Fruit fly (Drosophila melanogaster) whole organism, embryonic: ENCODE results near the gene enc.
A peak's percentile ranks its signal among the peaks of the same experiment; 100 is the strongest.

Experiments used
- BEAF-32 ChIP-seq: fragments of 200-800 bp; sonication (Bioruptor generic); optimal IDR thresholded peaks from 3 replicates; lab custom pipeline; 2017; ENCODE audit warnings: missing biosample characterization, missing genetic modification characterization, mild to moderate bottlenecking, moderate library complexity, missing genetic modification reagents
- Blimp-1 ChIP-seq: fragments of 200-800 bp; sonication (Bioruptor generic); optimal IDR thresholded peaks from 3 replicates; lab custom pipeline; 2018; ENCODE audit warnings: missing biosample characterization, missing genetic modification characterization, mild to moderate bottlenecking, moderate library complexity, missing genetic modification reagents
- CG10431 ChIP-seq: fragments of 200-800 bp; sonication (Bioruptor generic); optimal IDR thresholded peaks from 3 replicates; lab custom pipeline; 2018; ENCODE audit warnings: missing biosample characterization, mild to moderate bottlenecking, missing genetic modification characterization
- CG10543 ChIP-seq: fragments of 200-800 bp; sonication (Bioruptor generic); optimal IDR thresholded peaks from 3 replicates; lab custom pipeline; 2017; ENCODE audit warnings: missing biosample characterization, mild to moderate bottlenecking, missing genetic modification characterization, moderate library complexity
- CG11695 ChIP-seq: fragments of 200-800 bp; sonication (Bioruptor generic); IDR thresholded peaks from 3 replicates; pipeline ENCODE4 v1.3.6; 2022; ENCODE audit warnings: missing biosample characterization, missing genetic modification characterization
- CG12219 ChIP-seq: fragments of 200-800 bp; sonication (Bioruptor generic); optimal IDR thresholded peaks from 3 replicates; lab custom pipeline; 2018; ENCODE audit warnings: missing biosample characterization, mild to moderate bottlenecking, missing genetic modification characterization
- CG1529 ChIP-seq: fragments of 200-800 bp; sonication (Bioruptor generic); optimal IDR thresholded peaks from 3 replicates; lab custom pipeline; 2018; ENCODE audit warnings: missing biosample characterization, missing genetic modification characterization
- CG1603 ChIP-seq: fragments of 200-800 bp; sonication (Bioruptor generic); optimal IDR thresholded peaks from 2 replicates; lab custom pipeline; 2019; ENCODE audit warnings: missing biosample characterization, mild to moderate bottlenecking, missing genetic modification characterization, moderate library complexity
- CG1647 ChIP-seq: fragments of 200-800 bp; sonication (Bioruptor generic); optimal IDR thresholded peaks from 3 replicates; lab custom pipeline; 2016; ENCODE audit warnings: missing biosample characterization, missing genetic modification characterization
- CG2120 ChIP-seq: fragments of 200-800 bp; sonication (Bioruptor generic); optimal IDR thresholded peaks from 3 replicates; lab custom pipeline; 2016; ENCODE audit warnings: missing biosample characterization, missing genetic modification characterization
- CG2712 ChIP-seq: fragments of 200-800 bp; optimal IDR thresholded peaks from 3 replicates; lab custom pipeline; 2019; ENCODE audit warnings: missing biosample characterization, mild to moderate bottlenecking, missing genetic modification characterization, moderate library complexity
- CG31224 ChIP-seq: fragments of 200-800 bp; sonication (Bioruptor generic); IDR thresholded peaks from 2 replicates; pipeline ENCODE4 v1.3.6; 2022; ENCODE audit warnings: missing biosample characterization, missing genetic modification characterization
- CG4707 ChIP-seq: fragments of 200-800 bp; sonication (Bioruptor generic); optimal IDR thresholded peaks from 2 replicates; lab custom pipeline; 2018; ENCODE audit warnings: missing biosample characterization, mild to moderate bottlenecking, missing genetic modification characterization, moderate library complexity
- CG6683 ChIP-seq: fragments of 200-800 bp; sonication (Bioruptor generic); optimal IDR thresholded peaks from 2 replicates; lab custom pipeline; 2017; ENCODE audit warnings: missing biosample characterization, mild to moderate bottlenecking, missing genetic modification characterization, missing genetic modification reagents
- CG6813 ChIP-seq: fragments of 200-800 bp; sonication (Bioruptor generic); optimal IDR thresholded peaks from 2 replicates; lab custom pipeline; 2017; ENCODE audit warnings: missing biosample characterization, missing genetic modification characterization, mild to moderate bottlenecking, moderate library complexity, missing genetic modification reagents
- CG7271 ChIP-seq: fragments of 200-800 bp; sonication (Bioruptor generic); optimal IDR thresholded peaks from 2 replicates; lab custom pipeline; 2018; ENCODE audit warnings: missing biosample characterization, mild to moderate bottlenecking, missing genetic modification characterization, moderate library complexity
- CG7745 ChIP-seq: fragments of 200-800 bp; sonication (Bioruptor generic); optimal IDR thresholded peaks from 2 replicates; lab custom pipeline; 2018; ENCODE audit warnings: missing biosample characterization, mild to moderate bottlenecking, missing genetic modification characterization, moderate library complexity
- CG7928 ChIP-seq: fragments of 200-800 bp; sonication (Bioruptor generic); optimal IDR thresholded peaks from 2 replicates; lab custom pipeline; 2017; ENCODE audit warnings: missing biosample characterization, mild to moderate bottlenecking, missing genetic modification characterization
- CG9437 ChIP-seq: fragments of 200-800 bp; sonication (Bioruptor generic); optimal IDR thresholded peaks from 2 replicates; lab custom pipeline; 2018; ENCODE audit warnings: missing biosample characterization, mild to moderate bottlenecking, missing genetic modification characterization
- D ChIP-seq, 2 experiments: fragments of 200-800 bp in 1 of 2; fragments of >200 bp in 1 of 2; sonication (Bioruptor generic) in 1 of 2; optimal IDR thresholded peaks; 2 replicates in 1 of 2; 3 replicates in 1 of 2; lab custom pipeline; 2017; ENCODE audit warnings: mild to moderate bottlenecking in 1 of 2, missing biosample characterization in 1 of 2, missing genetic modification characterization in 1 of 2, missing genetic modification reagents in 1 of 2
- Deaf1 ChIP-seq: fragments of 200-800 bp; optimal IDR thresholded peaks from 3 replicates; lab custom pipeline; 2019; ENCODE audit warnings: missing biosample characterization, mild to moderate bottlenecking, missing genetic modification characterization, moderate library complexity
- Doc3 ChIP-seq: fragments of 200-800 bp; sonication (Bioruptor generic); IDR thresholded peaks from 3 replicates; pipeline ENCODE4 v1.3.6; 2022; ENCODE audit warnings: missing biosample characterization, missing genetic modification characterization; ENCODE audit not compliant: partially characterized antibody
- Ets97D ChIP-seq: fragments of 200-800 bp; sonication (Bioruptor generic); optimal IDR thresholded peaks from 3 replicates; lab custom pipeline; 2016; ENCODE audit warnings: missing biosample characterization, missing genetic modification characterization
- Fer1 ChIP-seq: fragments of 200-800 bp; sonication (Bioruptor generic); optimal IDR thresholded peaks from 2 replicates; lab custom pipeline; 2017; ENCODE audit warnings: missing biosample characterization, mild to moderate bottlenecking, missing genetic modification characterization
- HmgZ ChIP-seq: fragments of 200-800 bp; sonication (Bioruptor generic); optimal IDR thresholded peaks from 2 replicates; lab custom pipeline; 2018; ENCODE audit warnings: missing biosample characterization, mild to moderate bottlenecking, missing genetic modification characterization
- Max ChIP-seq: fragments of 200-800 bp; sonication (Bioruptor generic); optimal IDR thresholded peaks from 2 replicates; lab custom pipeline; 2016; ENCODE audit warnings: missing biosample characterization, mild to moderate bottlenecking, missing genetic modification characterization
- Med ChIP-seq: fragments of 200-800 bp; sonication (Bioruptor generic); peaks from one replicate; lab custom pipeline; 2016; ENCODE audit warnings: missing biosample characterization, missing genetic modification characterization, mild to moderate bottlenecking, inconsistent platforms, moderate library complexity
- Mes4 ChIP-seq: fragments of 200-800 bp; sonication (Bioruptor generic); optimal IDR thresholded peaks from 2 replicates; lab custom pipeline; 2016; ENCODE audit warnings: missing biosample characterization, missing genetic modification characterization
- Nf-YA ChIP-seq: fragments of 200-800 bp; sonication (Bioruptor generic); IDR thresholded peaks from 2 replicates; pipeline ENCODE4 v1.3.6; 2022; ENCODE audit warnings: missing biosample characterization, missing genetic modification characterization
- ac ChIP-seq: fragments of 200-800 bp; sonication (Bioruptor generic); optimal IDR thresholded peaks from 3 replicates; lab custom pipeline; 2017; ENCODE audit warnings: missing biosample characterization, mild to moderate bottlenecking, missing genetic modification characterization
- ara ChIP-seq: fragments of 200-800 bp; sonication (Bioruptor generic); IDR thresholded peaks from 2 replicates; pipeline ENCODE4 v1.3.6; 2022; ENCODE audit warnings: missing biosample characterization, missing genetic modification characterization
- ase ChIP-seq: fragments of 200-800 bp; sonication (Bioruptor generic); IDR thresholded peaks from 3 replicates; pipeline ENCODE4 v1.3.6; 2022; ENCODE audit warnings: missing biosample characterization, missing genetic modification characterization
- bcd ChIP-seq: fragments of 200-800 bp; sonication (Bioruptor generic); optimal IDR thresholded peaks from 2 replicates; lab custom pipeline; 2017; ENCODE audit warnings: missing biosample characterization, mild to moderate bottlenecking, missing genetic modification characterization
- cato ChIP-seq: fragments of 200-800 bp; sonication (Bioruptor generic); optimal IDR thresholded peaks from 2 replicates; lab custom pipeline; 2016; ENCODE audit warnings: missing biosample characterization, missing genetic modification characterization, borderline replicate concordance
- dmrt99B ChIP-seq: fragments of 200-800 bp; sonication (Bioruptor generic); optimal IDR thresholded peaks from 2 replicates; lab custom pipeline; 2018; ENCODE audit warnings: missing biosample characterization, mild to moderate bottlenecking, missing genetic modification characterization, moderate library complexity
- dysf ChIP-seq: fragments of 200-800 bp; sonication (Bioruptor generic); IDR thresholded peaks from 3 replicates; pipeline ENCODE4 v1.3.6; 2022; ENCODE audit warnings: missing biosample characterization, missing genetic modification characterization
- gcm ChIP-seq: fragments of 200-800 bp; sonication (Bioruptor generic); optimal IDR thresholded peaks from 2 replicates; lab custom pipeline; 2019; ENCODE audit warnings: missing biosample characterization, mild to moderate bottlenecking, missing genetic modification characterization, moderate library complexity
- gem ChIP-seq: fragments of 200-800 bp; sonication (Bioruptor generic); optimal IDR thresholded peaks from 2 replicates; lab custom pipeline; 2019; ENCODE audit warnings: missing biosample characterization, mild to moderate bottlenecking, missing genetic modification characterization, moderate library complexity
- gt ChIP-seq: fragments of 200-800 bp; sonication (Bioruptor generic); IDR thresholded peaks from 2 replicates; pipeline ENCODE4 v1.3.6; 2022; ENCODE audit warnings: missing biosample characterization, missing genetic modification characterization
- lov ChIP-seq, 2 experiments: fragments of 200-800 bp in 1 of 2; fragments of >200 bp in 1 of 2; sonication (Bioruptor generic) in 1 of 2; IDR thresholded peaks in 1 of 2; optimal IDR thresholded peaks in 1 of 2; 2 replicates in 1 of 2; 3 replicates in 1 of 2; pipeline versions ENCODE4 v1.3.6 to Lab custom; 2017 to 2022; ENCODE audit warnings: missing biosample characterization in 1 of 2, missing genetic modification characterization in 1 of 2
- nerfin-1 ChIP-seq: fragments of 200-800 bp; sonication (Bioruptor generic); optimal IDR thresholded peaks from 3 replicates; lab custom pipeline; 2019; ENCODE audit warnings: missing biosample characterization, mild to moderate bottlenecking, missing genetic modification characterization, moderate library complexity
- p53 ChIP-seq: fragments of 200-800 bp; sonication (Bioruptor generic); optimal IDR thresholded peaks from 2 replicates; lab custom pipeline; 2016; ENCODE audit warnings: missing biosample characterization, missing genetic modification characterization
- peb ChIP-seq: fragments of 200-800 bp; sonication (Bioruptor generic); IDR thresholded peaks from 2 replicates; pipeline ENCODE4 v1.3.6; 2022; ENCODE audit warnings: missing biosample characterization, missing genetic modification characterization
- pho ChIP-seq: fragments of 200-800 bp; sonication (Bioruptor generic); optimal IDR thresholded peaks from 2 replicates; lab custom pipeline; 2016; ENCODE audit warnings: missing biosample characterization, missing genetic modification characterization
- seq ChIP-seq: fragments of 200-800 bp; sonication (Bioruptor generic); IDR thresholded peaks from 2 replicates; pipeline ENCODE4 v1.3.6; 2022; ENCODE audit warnings: missing biosample characterization, missing genetic modification characterization
- slp2 ChIP-seq: fragments of 200-800 bp; sonication (Bioruptor generic); optimal IDR thresholded peaks from 2 replicates; lab custom pipeline; 2016; ENCODE audit warnings: missing biosample characterization, missing genetic modification characterization
- sr ChIP-seq: fragments of 200-800 bp; sonication (Bioruptor generic); IDR thresholded peaks from 3 replicates; pipeline ENCODE4 v1.3.6; 2022; ENCODE audit warnings: missing biosample characterization, missing genetic modification characterization
- stc ChIP-seq: fragments of 200-800 bp; sonication (Bioruptor generic); IDR thresholded peaks from 2 replicates; pipeline ENCODE4 v1.3.6; 2022; ENCODE audit warnings: missing biosample characterization, missing genetic modification characterization
- trh ChIP-seq: fragments of 200-800 bp; sonication (Bioruptor generic); optimal IDR thresholded peaks from 2 replicates; lab custom pipeline; 2016; ENCODE audit warnings: missing biosample characterization, missing genetic modification characterization
- vnd ChIP-seq: fragments of 200-800 bp; sonication (Bioruptor generic); IDR thresholded peaks from 3 replicates; pipeline ENCODE4 v1.3.6; 2022; ENCODE audit warnings: missing biosample characterization, missing genetic modification characterization; ENCODE audit not compliant: partially characterized antibody

enc gene

dm6 chr3L:3875004-3875403, 56.5 kb downstream of the enc start (continued):
- TF ChIP-seq Ets97D (GFP tag; lab: Kevin White, UChicago) (no peak), dmrt99B (tag; lab: Kevin White, UChicago) (peak; percentile 45), ac (GFP tag; lab: Kevin White, UChicago) (peak; percentile 33), pho (no peak), CG1647 (peak; percentile 14), seq (GFP tag; lab: Robert Waterston, UW) (no peak), CG7928 (peak; percentile 11), cato (no peak), CG6813 (GFP tag; lab: Kevin White, UChicago) (no peak), sr (GFP tag; lab: Robert Waterston, UW) (no peak), HmgZ (tag; lab: Kevin White, UChicago) (no peak), peb (no peak), ara (peak; percentile 64; the same call in 1 of the 2 replicates), gcm (GFP tag; lab: Kevin White, UChicago) (peak; percentile 22), CG2120 (GFP tag; lab: Kevin White, UChicago) (no peak), CG9437 (GFP tag; lab: Kevin White, UChicago) (no peak), Mes4 (GFP tag; lab: Kevin White, UChicago) (peak; percentile 53), CG12219 (GFP tag; lab: Kevin White, UChicago) (peak; percentile 26), Med (GFP tag; lab: Kevin White, UChicago) (peak; percentile 64), CG6683 (GFP tag; lab: Kevin White, UChicago) (no peak), CG1603 (tag; lab: Kevin White, UChicago) (peak; percentile 47), Fer1 (GFP tag; lab: Kevin White, UChicago) (no peak), Blimp-1 (peak; percentile 33), Deaf1 (tag; lab: Kevin White, UChicago) (no peak), ase (0 out of 3 replicates have a peak, but pooled peaks have one; percentile 23), CG11695 (GFP tag; lab: Robert Waterston, UW) (no peak), CG31224 (GFP tag; lab: Robert Waterston, UW) (no peak), CG1529 (peak; percentile 19), CG10543 (GFP tag; lab: Kevin White, UChicago) (no peak), bcd (GFP tag; lab: Kevin White, UChicago) (no peak), lov (optimal IDR thresholded peaks at IDR 0.05; lab: Kevin White, UChicago) (no peak), lov (GFP tag; IDR thresholded peaks at IDR 0.05; lab: Robert Waterston, UW) (no peak), Nf-YA (GFP tag; lab: Robert Waterston, UW) (no peak), CG2712 (tag; lab: Kevin White, UChicago) (peak; percentile 69), gem (tag; lab: Kevin White, UChicago) (peak; percentile 72), Max (GFP tag; lab: Kevin White, UChicago) (no peak), p53 (no peak), stc (GFP tag; lab: Robert Waterston, UW) (peak; percentile 31; the same call in 1 of the 2 replicates), CG4707 (GFP tag; lab: Kevin White, UChicago) (no peak), Doc3 (GFP tag; lab: Robert Waterston, UW) (no peak), dysf (GFP tag; lab: Robert Waterston, UW) (no peak), trh (no peak), vnd (no peak), BEAF-32 (GFP tag; lab: Kevin White, UChicago) (no peak), nerfin-1 (tag; lab: Kevin White, UChicago) (no peak), D (optimal IDR thresholded peaks at IDR 0.05; lab: Kevin White, UChicago) (no peak), D (GFP tag; optimal IDR thresholded peaks at IDR 0.05; lab: Kevin White, UChicago) (no peak), gt (GFP tag; lab: Robert Waterston, UW) (no peak), CG10431 (GFP tag; lab: Kevin White, UChicago) (no peak), CG7271 (tag; lab: Kevin White, UChicago) (no peak), CG7745 (tag; lab: Kevin White, UChicago) (no peak), slp2 (GFP tag; lab: Kevin White, UChicago) (peak; percentile 21)
